Fruit fly (Drosophila melanogaster) whole organism, adult: ENCODE results near the gene mib1.

Source experiments
- CG11617 ChIP-seq: fragments of 200-800 bp; sonication (Bioruptor generic); optimal IDR thresholded peaks from 2 replicates; lab custom pipeline; 2017; ENCODE audit warnings: mild to moderate bottlenecking, missing biosample characterization, missing genetic modification reagents, missing genetic modification characterization
- CG14711 ChIP-seq: fragments of 200-800 bp; sonication (Bioruptor generic); optimal IDR thresholded peaks from 2 replicates; lab custom pipeline; 2018; ENCODE audit warnings: missing biosample characterization, mild to moderate bottlenecking, missing genetic modification characterization, moderate library complexity
- cnc ChIP-seq, 2 experiments: fragments of >200 bp; optimal IDR thresholded peaks; 2 replicates each; lab custom pipeline; 2017
- kay ChIP-seq: fragments of 200-800 bp; sonication (Bioruptor generic); peaks from one replicate; lab custom pipeline; 2016; ENCODE audit warnings: missing biosample characterization, missing genetic modification characterization, borderline replicate concordance
- ovo ChIP-seq: fragments of 200-800 bp; sonication (Bioruptor generic); optimal IDR thresholded peaks from 2 replicates; lab custom pipeline; 2016; ENCODE audit warnings: missing biosample characterization, missing genetic modification characterization
- pad ChIP-seq: fragments of 200-800 bp; sonication (Bioruptor generic); optimal IDR thresholded peaks from 3 replicates; lab custom pipeline; 2017; ENCODE audit warnings: missing biosample characterization, missing genetic modification characterization, mild to moderate bottlenecking, moderate library complexity, missing genetic modification reagents

dm6 chr3L:15977565-15977964, 34.0 kb downstream of the mib1 start:
- TF ChIP-seq CG11617 (GFP tag; lab: Kevin White, UChicago) (peak; percentile 31), CG14711 (tag; lab: Kevin White, UChicago) (peak; percentile 61), pad (GFP tag; lab: Kevin White, UChicago) (no peak), kay (GFP tag; lab: Kevin White, UChicago) (no peak), ovo (GFP tag; lab: Kevin White, UChicago) (no peak), cnc (optimal IDR thresholded peaks at IDR 0.05; lab: Kevin White, UChicago) (no peak)
